Fruit fly (Drosophila melanogaster) whole organism, embryonic: ENCODE data around the gene CG33679.

Experiments
- Bdp1 ChIP-seq: fragments of 200-800 bp; sonication (Bioruptor generic); optimal IDR thresholded peaks from 3 replicates; lab custom pipeline; 2016; ENCODE audit warnings: missing biosample characterization, missing genetic modification characterization
- Blimp-1 ChIP-seq: fragments of 200-800 bp; sonication (Bioruptor generic); optimal IDR thresholded peaks from 3 replicates; lab custom pipeline; 2018; ENCODE audit warnings: missing biosample characterization, missing genetic modification characterization, mild to moderate bottlenecking, moderate library complexity, missing genetic modification reagents
- CG10274 ChIP-seq: fragments of 200-800 bp; sonication (Bioruptor generic); optimal IDR thresholded peaks from 3 replicates; lab custom pipeline; 2017; ENCODE audit warnings: missing biosample characterization, mild to moderate bottlenecking, missing genetic modification characterization
- CG17186 ChIP-seq: fragments of 200-800 bp; sonication (Bioruptor generic); optimal IDR thresholded peaks from 3 replicates; lab custom pipeline; 2017; ENCODE audit warnings: missing biosample characterization, missing genetic modification reagents, missing genetic modification characterization
- CG17359 ChIP-seq: fragments of 200-800 bp; sonication (Bioruptor generic); optimal IDR thresholded peaks from 3 replicates; lab custom pipeline; 2018; ENCODE audit warnings: missing biosample characterization, mild to moderate bottlenecking, missing genetic modification characterization, moderate library complexity
- CG2199 ChIP-seq: fragments of 200-800 bp; sonication (Bioruptor generic); IDR thresholded peaks from 3 replicates; pipeline ENCODE4 v1.3.6; 2022; ENCODE audit warnings: missing biosample characterization, missing genetic modification characterization
- CG30020 ChIP-seq: fragments of 200-800 bp; optimal IDR thresholded peaks from 2 replicates; lab custom pipeline; 2019; ENCODE audit warnings: missing biosample characterization, mild to moderate bottlenecking, missing genetic modification characterization, moderate library complexity
- CG32772 ChIP-seq: fragments of 200-800 bp; sonication (Bioruptor generic); IDR thresholded peaks from 2 replicates; pipeline ENCODE4 v1.3.6; 2022; ENCODE audit warnings: missing biosample characterization, missing genetic modification characterization
- CG33557 ChIP-seq: fragments of 200-800 bp; sonication (Bioruptor generic); optimal IDR thresholded peaks from 2 replicates; lab custom pipeline; 2019; ENCODE audit warnings: missing biosample characterization, mild to moderate bottlenecking, missing genetic modification characterization, moderate library complexity
- CG34224 ChIP-seq: fragments of 200-800 bp; sonication (Bioruptor generic); IDR thresholded peaks from 3 replicates; pipeline ENCODE4 v1.3.6; 2022; ENCODE audit warnings: missing biosample characterization, missing genetic modification characterization; ENCODE audit not compliant: partially characterized antibody
- CG4328 ChIP-seq: fragments of 200-800 bp; sonication (Bioruptor generic); optimal IDR thresholded peaks from 3 replicates; lab custom pipeline; 2017; ENCODE audit warnings: missing biosample characterization, missing genetic modification reagents, missing genetic modification characterization
- CG4617 ChIP-seq: fragments of 200-800 bp; sonication (Bioruptor generic); optimal IDR thresholded peaks from 3 replicates; lab custom pipeline; 2016; ENCODE audit warnings: missing biosample characterization, missing genetic modification characterization, borderline replicate concordance
- CG6272 ChIP-seq: fragments of 200-800 bp; sonication (Bioruptor generic); IDR thresholded peaks from 2 replicates; pipeline ENCODE4 v1.3.6; 2022; ENCODE audit warnings: missing biosample characterization, missing genetic modification characterization
- CG6683 ChIP-seq: fragments of 200-800 bp; sonication (Bioruptor generic); optimal IDR thresholded peaks from 2 replicates; lab custom pipeline; 2017; ENCODE audit warnings: missing biosample characterization, mild to moderate bottlenecking, missing genetic modification characterization, missing genetic modification reagents
- CG6689 ChIP-seq: fragments of 200-800 bp; sonication (Bioruptor generic); IDR thresholded peaks from 2 replicates; pipeline ENCODE4 v1.3.6; 2022; ENCODE audit warnings: missing biosample characterization, missing genetic modification characterization
- CG7271 ChIP-seq: fragments of 200-800 bp; sonication (Bioruptor generic); optimal IDR thresholded peaks from 2 replicates; lab custom pipeline; 2018; ENCODE audit warnings: missing biosample characterization, mild to moderate bottlenecking, missing genetic modification characterization, moderate library complexity
- CG7556 ChIP-seq: fragments of 200-800 bp; sonication (Bioruptor generic); optimal IDR thresholded peaks from 2 replicates; lab custom pipeline; 2017; ENCODE audit warnings: missing biosample characterization, mild to moderate bottlenecking, missing genetic modification characterization
- CG7745 ChIP-seq: fragments of 200-800 bp; sonication (Bioruptor generic); optimal IDR thresholded peaks from 2 replicates; lab custom pipeline; 2018; ENCODE audit warnings: missing biosample characterization, mild to moderate bottlenecking, missing genetic modification characterization, moderate library complexity
- CG7786 ChIP-seq: fragments of 200-800 bp; sonication (Bioruptor generic); optimal IDR thresholded peaks from 2 replicates; lab custom pipeline; 2016; ENCODE audit warnings: missing biosample characterization, missing genetic modification characterization
- CG7987 ChIP-seq: fragments of 200-800 bp; sonication (Bioruptor generic); optimal IDR thresholded peaks from 2 replicates; lab custom pipeline; 2018; ENCODE audit warnings: missing biosample characterization, mild to moderate bottlenecking, missing genetic modification characterization, moderate library complexity
- CG8765 ChIP-seq: fragments of 200-800 bp; sonication (Bioruptor generic); IDR thresholded peaks from 2 replicates; pipeline ENCODE4 v1.3.6; 2022; ENCODE audit warnings: missing biosample characterization, missing genetic modification characterization
- CG9727 ChIP-seq: fragments of 200-800 bp; sonication (Bioruptor generic); optimal IDR thresholded peaks from 3 replicates; lab custom pipeline; 2017; ENCODE audit warnings: missing biosample characterization, mild to moderate bottlenecking, missing genetic modification characterization
- CoRest ChIP-seq: fragments of 200-800 bp; sonication (Bioruptor generic); optimal IDR thresholded peaks from 3 replicates; lab custom pipeline; 2018; ENCODE audit warnings: missing biosample characterization, mild to moderate bottlenecking, missing genetic modification characterization, moderate library complexity
- D19A ChIP-seq: fragments of 200-800 bp; optimal IDR thresholded peaks from 3 replicates; lab custom pipeline; 2019; ENCODE audit warnings: missing biosample characterization, mild to moderate bottlenecking, missing genetic modification characterization, moderate library complexity
- Dip2 ChIP-seq: fragments of 200-800 bp; sonication (Bioruptor generic); IDR thresholded peaks from 2 replicates; pipeline ENCODE4 v1.3.6; 2022; ENCODE audit warnings: missing biosample characterization, missing genetic modification characterization
- Dll ChIP-seq: fragments of 200-800 bp; sonication (Bioruptor generic); IDR thresholded peaks from 4 replicates; pipeline ENCODE4 v1.3.6; 2022; ENCODE audit warnings: missing biosample characterization, missing genetic modification characterization; ENCODE audit not compliant: partially characterized antibody
- Doc3 ChIP-seq: fragments of 200-800 bp; sonication (Bioruptor generic); IDR thresholded peaks from 3 replicates; pipeline ENCODE4 v1.3.6; 2022; ENCODE audit warnings: missing biosample characterization, missing genetic modification characterization; ENCODE audit not compliant: partially characterized antibody
- Fer3 ChIP-seq: fragments of 200-800 bp; sonication (Bioruptor generic); optimal IDR thresholded peaks from 2 replicates; lab custom pipeline; 2018; ENCODE audit warnings: missing biosample characterization, mild to moderate bottlenecking, missing genetic modification characterization, moderate library complexity
- HmgD ChIP-seq: fragments of 200-800 bp; sonication (Bioruptor generic); optimal IDR thresholded peaks from 3 replicates; lab custom pipeline; 2016; ENCODE audit warnings: missing biosample characterization, missing genetic modification characterization
- Hr3 ChIP-seq: fragments of 200-800 bp; sonication (Bioruptor generic); optimal IDR thresholded peaks from 3 replicates; lab custom pipeline; 2016; ENCODE audit warnings: missing biosample characterization, missing genetic modification characterization
- MESR4 ChIP-seq: fragments of 200-800 bp; sonication (Bioruptor generic); optimal IDR thresholded peaks from 2 replicates; lab custom pipeline; 2018; ENCODE audit warnings: missing biosample characterization, mild to moderate bottlenecking, missing genetic modification characterization, moderate library complexity
- Max ChIP-seq: fragments of 200-800 bp; sonication (Bioruptor generic); optimal IDR thresholded peaks from 2 replicates; lab custom pipeline; 2016; ENCODE audit warnings: missing biosample characterization, mild to moderate bottlenecking, missing genetic modification characterization
- Rx ChIP-seq: fragments of 200-800 bp; sonication (Bioruptor generic); IDR thresholded peaks from 2 replicates; pipeline ENCODE4 v1.3.6; 2022; ENCODE audit warnings: missing biosample characterization, missing genetic modification characterization
- Scr ChIP-seq: fragments of 200-800 bp; sonication (Bioruptor generic); IDR thresholded peaks from 2 replicates; pipeline ENCODE4 v1.3.6; 2022; ENCODE audit warnings: missing biosample characterization, missing genetic modification characterization; ENCODE audit not compliant: partially characterized antibody
- Sry-β ChIP-seq: fragments of 200-800 bp; sonication (Bioruptor generic); optimal IDR thresholded peaks from 2 replicates; lab custom pipeline; 2018; ENCODE audit warnings: missing biosample characterization, mild to moderate bottlenecking, missing genetic modification characterization, moderate library complexity
- chinmo ChIP-seq: fragments of 200-800 bp; sonication (Bioruptor generic); IDR thresholded peaks from 4 replicates; pipeline ENCODE4 v1.3.6; 2022; ENCODE audit warnings: missing biosample characterization, missing genetic modification characterization; ENCODE audit not compliant: partially characterized antibody
- crol ChIP-seq: fragments of 200-800 bp; sonication (Bioruptor generic); IDR thresholded peaks from 2 replicates; pipeline ENCODE4 v1.3.6; 2022; ENCODE audit warnings: missing biosample characterization, missing genetic modification characterization
- emc ChIP-seq: fragments of 200-800 bp; sonication (Bioruptor generic); optimal IDR thresholded peaks from 2 replicates; lab custom pipeline; 2016; ENCODE audit warnings: missing biosample characterization, missing genetic modification characterization
- gsb ChIP-seq: fragments of 200-800 bp; sonication (Bioruptor generic); IDR thresholded peaks from 2 replicates; pipeline ENCODE4 v1.3.6; 2022; ENCODE audit warnings: missing biosample characterization, missing genetic modification characterization
- ham ChIP-seq: fragments of 200-800 bp; sonication (Bioruptor generic); IDR thresholded peaks from 2 replicates; pipeline ENCODE4 v1.3.6; 2022; ENCODE audit warnings: missing biosample characterization, missing genetic modification characterization
- mirr ChIP-seq: fragments of 200-800 bp; sonication (Bioruptor generic); optimal IDR thresholded peaks from 3 replicates; lab custom pipeline; 2018; ENCODE audit warnings: missing biosample characterization, mild to moderate bottlenecking, missing genetic modification characterization
- pfk ChIP-seq: fragments of 200-800 bp; sonication (Bioruptor generic); optimal IDR thresholded peaks from 2 replicates; lab custom pipeline; 2018; ENCODE audit warnings: missing biosample characterization, mild to moderate bottlenecking, missing genetic modification characterization, moderate library complexity
- row ChIP-seq: fragments of 200-800 bp; sonication (Bioruptor generic); IDR thresholded peaks from 3 replicates; pipeline ENCODE4 v1.3.6; 2022; ENCODE audit warnings: missing biosample characterization, missing genetic modification characterization
- sd ChIP-seq: fragments of 200-800 bp; sonication (Bioruptor generic); optimal IDR thresholded peaks from 3 replicates; lab custom pipeline; 2018; ENCODE audit warnings: missing biosample characterization, mild to moderate bottlenecking, missing genetic modification characterization, moderate library complexity
- sim ChIP-seq: fragments of 200-800 bp; sonication (Bioruptor generic); IDR thresholded peaks from 2 replicates; pipeline ENCODE4 v1.3.6; 2022; ENCODE audit warnings: missing biosample characterization, missing genetic modification characterization
- slp2 ChIP-seq: fragments of 200-800 bp; sonication (Bioruptor generic); optimal IDR thresholded peaks from 2 replicates; lab custom pipeline; 2016; ENCODE audit warnings: missing biosample characterization, missing genetic modification characterization
- sr ChIP-seq: fragments of 200-800 bp; sonication (Bioruptor generic); IDR thresholded peaks from 3 replicates; pipeline ENCODE4 v1.3.6; 2022; ENCODE audit warnings: missing biosample characterization, missing genetic modification characterization
- tll ChIP-seq, 2 experiments: fragments of 200-800 bp in 1 of 2; fragments of >200 bp in 1 of 2; sonication (Bioruptor generic) in 1 of 2; optimal IDR thresholded peaks; 2 replicates each; lab custom pipeline; 2017 to 2019; ENCODE audit warnings: missing biosample characterization in 2 of 2, missing genetic modification characterization in 2 of 2, mild to moderate bottlenecking in 1 of 2, moderate library complexity in 1 of 2
- trh ChIP-seq: fragments of 200-800 bp; sonication (Bioruptor generic); optimal IDR thresholded peaks from 2 replicates; lab custom pipeline; 2016; ENCODE audit warnings: missing biosample characterization, missing genetic modification characterization
- z ChIP-seq: fragments of 200-800 bp; sonication (Bioruptor generic); IDR thresholded peaks from 3 replicates; pipeline ENCODE4 v1.3.6; 2022; ENCODE audit warnings: missing biosample characterization, missing genetic modification characterization

Gene CG33679

DNA sequence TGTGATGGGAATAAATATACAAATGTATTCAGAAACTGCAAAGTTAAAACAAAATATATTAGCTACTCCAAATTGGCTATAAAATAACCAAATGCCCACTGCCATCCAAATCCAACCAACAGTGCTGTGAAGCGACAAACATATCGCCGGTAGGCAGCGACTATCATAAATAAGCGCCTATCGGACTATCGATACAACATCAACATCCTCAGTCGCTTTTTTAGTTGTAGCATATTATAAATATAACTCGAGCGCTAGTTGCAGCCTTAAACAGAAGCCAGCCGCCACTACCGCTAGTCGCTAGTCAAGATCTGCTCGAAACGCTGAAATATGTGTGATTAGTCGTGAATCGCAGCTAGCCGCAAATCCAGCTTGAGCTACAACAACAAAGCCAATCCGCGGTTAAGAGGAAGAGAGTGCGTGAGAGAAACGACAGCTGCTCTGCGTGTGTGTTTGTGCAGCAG is 18.8 kb upstream of the CG33679 start (continued):
- TF ChIP-seq Max (GFP tag; lab: Kevin White, UChicago) (no peak), CG33557 (peak; percentile 0), HmgD (GFP tag; lab: Kevin White, UChicago) (peak; percentile 14), Hr3 (GFP tag; lab: Kevin White, UChicago) (no peak), CG32772 (GFP tag; lab: Robert Waterston, UW) (no peak), CG6272 (peak; percentile 55; the same call in 1 of the 2 replicates), CG7786 (peak; percentile 2), CG10274 (GFP tag; lab: Kevin White, UChicago) (no peak), CG7271 (no peak), Sry-β (GFP tag; lab: Kevin White, UChicago) (peak; percentile 92), emc (GFP tag; lab: Kevin White, UChicago) (no peak), mirr (GFP tag; lab: Kevin White, UChicago) (no peak), CG34224 (peak; percentile 75), sim (no peak), CG2199 (GFP tag; lab: Robert Waterston, UW) (no peak), Rx (GFP tag; lab: Robert Waterston, UW) (no peak), z (GFP tag; lab: Robert Waterston, UW) (no peak), D19A (tag; lab: Kevin White, UChicago) (no peak), Dll (GFP tag; lab: Robert Waterston, UW) (peak; percentile 83), CG4328 (GFP tag; lab: Kevin White, UChicago) (no peak), trh (GFP tag; lab: Kevin White, UChicago) (no peak), CG30020 (no peak), Blimp-1 (GFP tag; lab: Kevin White, UChicago) (no peak), Bdp1 (no peak), sr (GFP tag; lab: Robert Waterston, UW) (no peak), gsb (GFP tag; lab: Robert Waterston, UW) (no peak), slp2 (GFP tag; lab: Kevin White, UChicago) (no peak), Scr (GFP tag; lab: Robert Waterston, UW) (peak; percentile 83), ham (GFP tag; lab: Robert Waterston, UW) (no peak), CG6689 (GFP tag; lab: Robert Waterston, UW) (no peak), tll (GFP tag; optimal IDR thresholded peaks at IDR 0.05; lab: Kevin White, UChicago) (no peak), chinmo (GFP tag; lab: Robert Waterston, UW) (peak; percentile 73; the same call in 1 of the 4 replicates), CG17186 (GFP tag; lab: Kevin White, UChicago) (no peak), Fer3 (tag; lab: Kevin White, UChicago) (peak; percentile 3), crol (no peak), CG6683 (no peak), CoRest (tag; lab: Kevin White, UChicago) (no peak), CG4617 (GFP tag; lab: Kevin White, UChicago) (peak; percentile 36), CG8765 (GFP tag; lab: Robert Waterston, UW) (peak; percentile 41; the same call in 1 of the 2 replicates), Dip2 (GFP tag; lab: Robert Waterston, UW) (no peak), CG9727 (GFP tag; lab: Kevin White, UChicago) (no peak), sd (tag; lab: Kevin White, UChicago) (no peak), CG7745 (tag; lab: Kevin White, UChicago) (no peak), row (peak; percentile 82), MESR4 (peak; percentile 69), CG7556 (GFP tag; lab: Kevin White, UChicago) (no peak), Doc3 (GFP tag; lab: Robert Waterston, UW) (peak; percentile 74), CG7987 (peak; percentile 59), pfk (GFP tag; lab: Kevin White, UChicago) (no peak), CG17359 (tag; lab: Kevin White, UChicago) (no peak)
